Worm (Caenorhabditis elegans) whole organism, young adult: ENCODE data around the gene rfc-1.

Source experiments
- B0019.2 ChIP-seq: fragments of 200-800 bp; sonication (Bioruptor generic); conservative IDR thresholded peaks from 2 replicates; pipeline ENCODE4 v1.3.6; 2022; ENCODE audit warnings: missing genetic modification reagents, missing genetic modification characterization, missing compliant biosample characterization
- C06A6.2 ChIP-seq: fragments of 200-800 bp; sonication (Bioruptor generic); conservative IDR thresholded peaks from 2 replicates; pipeline ENCODE4 v1.3.6; 2022; ENCODE audit warnings: missing genetic modification characterization, missing compliant biosample characterization
- D2030.7 ChIP-seq: fragments of 200-800 bp; sonication (Bioruptor generic); IDR thresholded peaks from 2 replicates; pipeline ENCODE4 v1.3.6; 2022; ENCODE audit warnings: missing genetic modification reagents, missing genetic modification characterization, missing compliant biosample characterization
- F10E7.11 ChIP-seq: sonication (generic microtip); optimal IDR thresholded peaks from 2 replicates; lab custom pipeline; 2017; ENCODE audit warnings: mild to moderate bottlenecking, missing genetic modification characterization, moderate library complexity, missing compliant biosample characterization
- F33H1.4 ChIP-seq: fragments of 200-800 bp; sonication (Bioruptor generic); IDR thresholded peaks from 2 replicates; pipeline ENCODE4 v1.3.6; 2022; ENCODE audit warnings: missing genetic modification reagents, missing genetic modification characterization, missing compliant biosample characterization
- F39B2.1 ChIP-seq: fragments of 200-800 bp; sonication (Bioruptor generic); IDR thresholded peaks from 2 replicates; pipeline ENCODE4 v1.3.6; 2022; ENCODE audit warnings: missing genetic modification reagents, missing genetic modification characterization, missing compliant biosample characterization
- F55B11.4 ChIP-seq: sonication (generic microtip); optimal IDR thresholded peaks from 2 replicates; lab custom pipeline; 2016; ENCODE audit warnings: missing compliant biosample characterization, missing genetic modification characterization, borderline replicate concordance; ENCODE audit not compliant: insufficient read depth
- F57A8.1 ChIP-seq: fragments of 200-800 bp; sonication (Bioruptor generic); optimal IDR thresholded peaks from 2 replicates; lab custom pipeline; 2018; ENCODE audit warnings: mild to moderate bottlenecking, missing genetic modification characterization, moderate library complexity, missing compliant biosample characterization
- F57C9.4 ChIP-seq: sonication (generic microtip); optimal IDR thresholded peaks from 2 replicates; lab custom pipeline; 2017; ENCODE audit warnings: mild to moderate bottlenecking, missing genetic modification characterization, missing compliant biosample characterization
- K11D2.4 ChIP-seq: fragments of 200-800 bp; sonication (Bioruptor generic); IDR thresholded peaks from 2 replicates; pipeline ENCODE4 v1.3.6; 2022; ENCODE audit warnings: missing genetic modification reagents, missing genetic modification characterization, missing compliant biosample characterization
- K12H6.12 ChIP-seq: fragments of 200-800 bp; sonication (Bioruptor generic); optimal IDR thresholded peaks from 2 replicates; lab custom pipeline; 2018; ENCODE audit warnings: mild to moderate bottlenecking, missing genetic modification characterization, missing compliant biosample characterization
- T07F8.4 ChIP-seq: sonication (generic microtip); optimal IDR thresholded peaks from 2 replicates; lab custom pipeline; 2016; ENCODE audit warnings: mild to moderate bottlenecking, missing genetic modification characterization, moderate library complexity, missing compliant biosample characterization
- T26A5.8 ChIP-seq: sonication (generic microtip); optimal IDR thresholded peaks from 2 replicates; lab custom pipeline; 2016; ENCODE audit warnings: missing genetic modification characterization, missing compliant biosample characterization
- Y53F4B.3 ChIP-seq: fragments of 200-800 bp; sonication (Bioruptor generic); IDR thresholded peaks from 2 replicates; pipeline ENCODE4 v1.3.6; 2022; ENCODE audit warnings: missing genetic modification reagents, missing genetic modification characterization, missing compliant biosample characterization
- Y56A3A.18 ChIP-seq: fragments of 200-800 bp; sonication (Bioruptor generic); IDR thresholded peaks from 2 replicates; pipeline ENCODE4 v1.3.6; 2022; ENCODE audit warnings: missing genetic modification reagents, missing genetic modification characterization, missing compliant biosample characterization
- Y67H2A.10 ChIP-seq: fragments of 200-800 bp; sonication (Bioruptor generic); conservative IDR thresholded peaks from 2 replicates; pipeline ENCODE4 v1.3.6; 2022; ENCODE audit warnings: missing genetic modification reagents, missing genetic modification characterization, missing compliant biosample characterization
- ZK185.1 ChIP-seq: sonication (generic microtip); optimal IDR thresholded peaks from 2 replicates; lab custom pipeline; 2016; ENCODE audit warnings: mild to moderate bottlenecking, missing genetic modification characterization, missing compliant biosample characterization; ENCODE audit not compliant: poor library complexity, severe bottlenecking
- akir-1 ChIP-seq: fragments of 200-800 bp; sonication (Bioruptor generic); optimal IDR thresholded peaks from 2 replicates; lab custom pipeline; 2018; ENCODE audit warnings: mild to moderate bottlenecking, missing genetic modification characterization, moderate library complexity, missing compliant biosample characterization
- aptf-2 ChIP-seq: fragments of 200-800 bp; sonication (Bioruptor generic); conservative IDR thresholded peaks from 2 replicates; pipeline ENCODE4 v1.3.6; 2022; ENCODE audit warnings: missing genetic modification reagents, missing genetic modification characterization, missing compliant biosample characterization
- aptf-3 ChIP-seq: fragments of 200-800 bp; sonication (Bioruptor generic); IDR thresholded peaks from 2 replicates; pipeline ENCODE4 v1.3.6; 2022; ENCODE audit warnings: missing genetic modification characterization, missing compliant biosample characterization
- attf-5 ChIP-seq: fragments of 200-800 bp; sonication (Bioruptor generic); optimal IDR thresholded peaks from 2 replicates; lab custom pipeline; 2018; ENCODE audit warnings: mild to moderate bottlenecking, missing genetic modification characterization, missing compliant biosample characterization
- bed-1 ChIP-seq: fragments of 200-800 bp; sonication (Bioruptor generic); IDR thresholded peaks from 2 replicates; pipeline ENCODE4 v1.3.6; 2022; ENCODE audit warnings: missing genetic modification reagents, missing genetic modification characterization, missing compliant biosample characterization
- ceh-79 ChIP-seq: sonication (generic microtip); optimal IDR thresholded peaks from 2 replicates; lab custom pipeline; 2017; ENCODE audit warnings: mild to moderate bottlenecking, missing genetic modification characterization, missing compliant biosample characterization
- efl-1 ChIP-seq: fragments of 150-350 bp; optimal IDR thresholded peaks from 2 replicates; lab custom pipeline; 2014; ENCODE audit warnings: missing biosample characterization, missing genetic modification reagents, missing genetic modification characterization
- lag-1 ChIP-seq: fragments of 200-800 bp; sonication (Bioruptor generic); IDR thresholded peaks from 2 replicates; pipeline ENCODE4 v1.3.6; 2022; ENCODE audit warnings: missing genetic modification reagents, missing genetic modification characterization, missing compliant biosample characterization
- let-526 ChIP-seq: fragments of 200-800 bp; sonication (Bioruptor generic); IDR thresholded peaks from 2 replicates; pipeline ENCODE4 v1.3.6; 2022; ENCODE audit warnings: missing genetic modification reagents, missing genetic modification characterization, missing compliant biosample characterization
- let-607 ChIP-seq, 2 experiments: fragments of 200-800 bp in 1 of 2; sonication (Bioruptor generic) in 1 of 2; sonication (generic microtip) in 1 of 2; optimal IDR thresholded peaks; 2 replicates each; lab custom pipeline; 2016 to 2018; ENCODE audit warnings: mild to moderate bottlenecking in 2 of 2, missing compliant biosample characterization in 2 of 2, missing genetic modification characterization in 2 of 2, moderate library complexity in 2 of 2, missing genotype in 1 of 2
- lin-40 ChIP-seq: sonication (generic microtip); optimal IDR thresholded peaks from 2 replicates; lab custom pipeline; 2016; ENCODE audit warnings: missing genetic modification characterization, mild to moderate bottlenecking, missing compliant biosample characterization, missing genotype, missing genetic modification reagents
- lin-54 ChIP-seq: fragments of 200-800 bp; sonication (Bioruptor generic); optimal IDR thresholded peaks from 2 replicates; lab custom pipeline; 2018; ENCODE audit warnings: mild to moderate bottlenecking, missing genetic modification characterization, missing compliant biosample characterization
- madf-3 ChIP-seq: fragments of 200-800 bp; sonication (Bioruptor generic); IDR thresholded peaks from 2 replicates; pipeline ENCODE4 v1.3.6; 2022; ENCODE audit warnings: missing genetic modification reagents, missing genetic modification characterization, missing compliant biosample characterization
- mcd-1 ChIP-seq: fragments of 200-800 bp; sonication (Bioruptor generic); IDR thresholded peaks from 2 replicates; pipeline ENCODE4 v1.3.6; 2022; ENCODE audit warnings: missing genetic modification reagents, missing genetic modification characterization, missing compliant biosample characterization
- nfya-1 ChIP-seq: sonication (generic microtip); optimal IDR thresholded peaks from 2 replicates; lab custom pipeline; 2017; ENCODE audit warnings: antibody characterized with exemption, missing compliant biosample characterization, missing genetic modification characterization, borderline replicate concordance; ENCODE audit not compliant: insufficient read depth
- nhr-120 ChIP-seq: fragments of 200-800 bp; sonication (Bioruptor generic); IDR thresholded peaks from 2 replicates; pipeline ENCODE4 v1.3.6; 2022; ENCODE audit warnings: missing genetic modification characterization, missing compliant biosample characterization
- nhr-27 ChIP-seq: fragments of 200-800 bp; sonication (Bioruptor generic); optimal IDR thresholded peaks from 2 replicates; lab custom pipeline; 2018; ENCODE audit warnings: mild to moderate bottlenecking, missing genetic modification characterization, moderate library complexity, missing compliant biosample characterization
- pbrm-1 ChIP-seq: fragments of 200-800 bp; sonication (Bioruptor generic); IDR thresholded peaks from 2 replicates; pipeline ENCODE4 v1.3.6; 2022; ENCODE audit warnings: missing genetic modification reagents, missing genetic modification characterization, missing compliant biosample characterization
- pha-4 ChIP-seq: fragments of 150-350 bp; sonication (generic microtip); optimal IDR thresholded peaks from 2 replicates; lab custom pipeline; 2014; ENCODE audit warnings: missing biosample characterization, missing genetic modification reagents, missing genetic modification characterization
- sea-2 ChIP-seq: fragments of 200-800 bp; sonication (Bioruptor generic); IDR thresholded peaks from 2 replicates; pipeline ENCODE4 v1.3.6; 2022; ENCODE audit warnings: missing genetic modification characterization, missing compliant biosample characterization
- snpc-1.1 ChIP-seq: sonication (generic microtip); optimal IDR thresholded peaks from 2 replicates; lab custom pipeline; 2017; ENCODE audit warnings: missing genetic modification characterization, mild to moderate bottlenecking, missing compliant biosample characterization, antibody characterized with exemption, moderate library complexity, missing genotype, missing genetic modification reagents; ENCODE audit not compliant: insufficient read depth
- snpc-1.3 ChIP-seq: sonication (generic microtip); optimal IDR thresholded peaks from 2 replicates; lab custom pipeline; 2017; ENCODE audit warnings: missing genetic modification characterization, mild to moderate bottlenecking, missing compliant biosample characterization, antibody characterized with exemption, moderate library complexity, missing genotype, missing genetic modification reagents; ENCODE audit not compliant: insufficient read depth
- snpc-4 ChIP-seq, 5 experiments: fragments of 150-350 bp in 1 of 5; sonication (generic microtip) in 4 of 5; optimal IDR thresholded peaks; 2 replicates each; lab custom pipeline; 2014 to 2018; ENCODE audit warnings: missing genetic modification characterization in 5 of 5, missing biosample characterization in 3 of 5, antibody characterized with exemption in 2 of 5, mild to moderate bottlenecking in 2 of 5, missing compliant biosample characterization in 2 of 5, missing genotype in 2 of 5, moderate library complexity in 2 of 5, missing genetic modification reagents in 1 of 5
- tbp1 ChIP-seq: fragments of 200-800 bp; sonication (Bioruptor generic); optimal IDR thresholded peaks from 2 replicates; lab custom pipeline; 2018; ENCODE audit warnings: mild to moderate bottlenecking, missing genetic modification characterization, missing compliant biosample characterization
- tlf-1 ChIP-seq: fragments of 200-800 bp; sonication (Bioruptor generic); optimal IDR thresholded peaks from 2 replicates; lab custom pipeline; 2018; ENCODE audit warnings: mild to moderate bottlenecking, missing genetic modification characterization, missing compliant biosample characterization
- ztf-26 ChIP-seq: sonication (generic microtip); optimal IDR thresholded peaks from 2 replicates; lab custom pipeline; 2017; ENCODE audit warnings: missing genetic modification characterization, missing compliant biosample characterization
- ztf-3 ChIP-seq: fragments of 200-800 bp; sonication (Bioruptor generic); optimal IDR thresholded peaks from 2 replicates; lab custom pipeline; 2018; ENCODE audit warnings: mild to moderate bottlenecking, missing genetic modification characterization, missing compliant biosample characterization
- ztf-6 ChIP-seq: fragments of 200-800 bp; sonication (Bioruptor generic); IDR thresholded peaks from 2 replicates; pipeline ENCODE4 v1.3.6; 2022; ENCODE audit warnings: missing genetic modification reagents, missing genetic modification characterization, missing compliant biosample characterization

The rfc-1 gene

DNA sequence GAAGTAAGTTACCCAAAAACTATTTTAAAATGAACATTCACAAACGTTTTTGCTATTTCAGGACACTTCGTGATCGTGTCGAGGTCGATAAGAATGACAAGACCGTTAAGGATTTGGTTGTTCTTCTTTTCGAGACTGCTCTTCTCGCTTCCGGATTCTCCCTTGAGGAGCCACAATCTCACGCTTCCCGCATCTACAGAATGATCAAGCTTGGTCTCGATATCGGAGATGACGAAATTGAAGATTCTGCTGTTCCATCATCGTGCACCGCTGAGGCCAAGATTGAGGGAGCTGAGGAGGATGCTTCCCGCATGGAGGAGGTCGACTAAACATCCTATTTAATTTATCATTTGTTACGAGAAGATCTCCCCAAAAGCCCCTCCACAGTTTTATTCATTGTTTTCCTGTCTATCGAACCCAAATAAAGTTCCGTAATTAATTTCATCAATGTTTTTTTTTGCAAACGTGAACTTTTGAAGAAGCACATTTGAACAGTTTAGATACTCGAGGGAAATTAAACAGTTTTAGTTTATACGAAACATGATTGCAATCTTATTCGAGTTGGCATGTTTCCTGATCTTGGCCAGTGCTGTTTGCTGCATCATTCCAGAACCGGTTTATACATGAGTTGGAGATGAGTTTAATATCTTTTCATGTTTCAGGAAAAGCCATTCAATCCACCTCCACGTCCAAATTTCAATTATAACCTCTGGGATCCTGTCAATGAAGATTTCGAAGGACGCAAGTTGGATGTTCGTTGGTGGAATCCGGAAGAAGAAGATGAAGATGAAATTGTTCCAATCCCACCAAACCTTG is 42.5 kb upstream of the rfc-1 start, which contains the start of gene C47E8.11 (continued):
- TF ChIP-seq C06A6.2 (GFP tag; lab: Robert Waterston, UW) = peak; percentile 48; the same call in 1 of the 2 replicates
- TF ChIP-seq ztf-26 (tag; lab: Kevin White, UChicago) = peak; percentile 74
- TF ChIP-seq let-526 (GFP tag; lab: Robert Waterston, UW) = no peak; the same call in 1 of the 2 replicates
- TF ChIP-seq attf-5 (GFP tag; lab: Kevin White, UChicago) = peak; percentile 26
- no peak for TF ChIP-seq ztf-6 (GFP tag; lab: Robert Waterston, UW)
- TF ChIP-seq lin-40 (tag; lab: Kevin White, UChicago) = peak; percentile 52
- TF ChIP-seq ZK185.1 (tag; lab: Kevin White, UChicago) = peak; percentile 64
- no peak for TF ChIP-seq nhr-27 (tag; lab: Kevin White, UChicago)
- peak; percentile 82 for TF ChIP-seq snpc-1.3 (tag; lab: Kevin White, UChicago)
- no peak for TF ChIP-seq bed-1 (GFP tag; lab: Robert Waterston, UW)
- no peak for TF ChIP-seq akir-1 (GFP tag; lab: Kevin White, UChicago)
- TF ChIP-seq pha-4 (tag; lab: Kevin White, UChicago) = no peak
- TF ChIP-seq K11D2.4 (GFP tag; lab: Robert Waterston, UW) = no peak
- TF ChIP-seq T26A5.8 (tag; lab: Kevin White, UChicago) = no peak
- TF ChIP-seq lag-1 (GFP tag; lab: Robert Waterston, UW) = peak; percentile 6; the same call in 1 of the 2 replicates
- peak; percentile 39; the same call in 1 of the 2 replicates for TF ChIP-seq D2030.7 (GFP tag; lab: Robert Waterston, UW)
- TF ChIP-seq F57C9.4 (tag; lab: Kevin White, UChicago) = no peak
- no peak for TF ChIP-seq F57A8.1 (GFP tag; lab: Kevin White, UChicago)
- TF ChIP-seq K12H6.12 (tag; lab: Kevin White, UChicago) = peak; percentile 39
- TF ChIP-seq aptf-2 (GFP tag; lab: Robert Waterston, UW) = no peak
- no peak for TF ChIP-seq Y67H2A.10 (GFP tag; lab: Robert Waterston, UW)
- peak; percentile 67 for TF ChIP-seq tbp1 (GFP tag; lab: Kevin White, UChicago)
- no peak for TF ChIP-seq B0019.2 (GFP tag; lab: Robert Waterston, UW)
- peak; percentile 72; the same call in 1 of the 2 replicates for TF ChIP-seq madf-3 (GFP tag; lab: Robert Waterston, UW)
- no peak for TF ChIP-seq nfya-1 (tag; lab: Kevin White, UChicago)
- peak; percentile 36; the same call in 1 of the 2 replicates for TF ChIP-seq F33H1.4 (GFP tag; lab: Robert Waterston, UW)
- TF ChIP-seq lin-54 (GFP tag; lab: Kevin White, UChicago) = peak; percentile 64
- no peak for TF ChIP-seq sea-2 (GFP tag; lab: Robert Waterston, UW)
- TF ChIP-seq tlf-1 (GFP tag; lab: Kevin White, UChicago) = peak; percentile 78
- peak; percentile 3 for TF ChIP-seq snpc-4 (GFP tag; optimal IDR thresholded peaks at IDR 0.05; lab: Kevin White, UChicago)
- peak in 2 of 4 experiments; percentile 39 to 74 for TF ChIP-seq snpc-4 (tag; optimal IDR thresholded peaks at IDR 0.05; lab: Kevin White, UChicago)
- no peak for TF ChIP-seq F55B11.4 (tag; lab: Kevin White, UChicago)
- peak; percentile 85 for TF ChIP-seq F10E7.11 (tag; lab: Kevin White, UChicago)
- peak; percentile 66 for TF ChIP-seq mcd-1 (GFP tag; lab: Robert Waterston, UW)
- no peak for TF ChIP-seq nhr-120 (GFP tag; lab: Robert Waterston, UW)
- no peak for TF ChIP-seq aptf-3 (GFP tag; lab: Robert Waterston, UW)
- TF ChIP-seq ceh-79 (tag; lab: Kevin White, UChicago) = peak; percentile 80
- no peak for TF ChIP-seq ztf-3 (GFP tag; lab: Kevin White, UChicago)
- TF ChIP-seq efl-1 (GFP tag; lab: Kevin White, UChicago) = peak; percentile 19
- no peak for TF ChIP-seq F39B2.1 (GFP tag; lab: Robert Waterston, UW)
- peak; percentile 92 for TF ChIP-seq Y56A3A.18
- TF ChIP-seq let-607 (tag; optimal IDR thresholded peaks at IDR 0.05; lab: Kevin White, UChicago) = peak in 1 of 2 experiments; percentile 60
- peak; percentile 7 for TF ChIP-seq T07F8.4 (tag; lab: Kevin White, UChicago)
- peak; percentile 85 for TF ChIP-seq pbrm-1 (GFP tag; lab: Robert Waterston, UW)
- TF ChIP-seq Y53F4B.3 (GFP tag; lab: Robert Waterston, UW) = no peak
- no peak for TF ChIP-seq snpc-1.1
